Fruit fly (Drosophila melanogaster) whole organism, embryonic: ENCODE data around the gene CG3513.

Experiments
- Blimp-1 ChIP-seq: fragments of 200-800 bp; sonication (Bioruptor generic); optimal IDR thresholded peaks from 3 replicates; lab custom pipeline; 2018; ENCODE audit warnings: missing biosample characterization, missing genetic modification characterization, mild to moderate bottlenecking, moderate library complexity, missing genetic modification reagents
- CG1233 ChIP-seq: fragments of 200-800 bp; sonication (Bioruptor generic); optimal IDR thresholded peaks from 4 replicates; lab custom pipeline; 2018; ENCODE audit warnings: missing biosample characterization, mild to moderate bottlenecking, missing genetic modification characterization
- CG12659 ChIP-seq: fragments of 200-800 bp; sonication (Bioruptor generic); optimal IDR thresholded peaks from 3 replicates; lab custom pipeline; 2017; ENCODE audit warnings: mild to moderate bottlenecking, missing biosample characterization, missing genetic modification reagents, missing genetic modification characterization
- CG14860 ChIP-seq: fragments of 200-800 bp; sonication (Bioruptor generic); IDR thresholded peaks from 3 replicates; pipeline ENCODE4 v1.3.6; 2022; ENCODE audit warnings: missing biosample characterization, missing genetic modification characterization; ENCODE audit not compliant: partially characterized antibody
- CG15269 ChIP-seq: fragments of 200-800 bp; sonication (Bioruptor generic); optimal IDR thresholded peaks from 2 replicates; lab custom pipeline; 2018; ENCODE audit warnings: missing biosample characterization, mild to moderate bottlenecking, missing genetic modification characterization, moderate library complexity
- CG17912 ChIP-seq: fragments of 200-800 bp; sonication (Bioruptor generic); optimal IDR thresholded peaks from 2 replicates; lab custom pipeline; 2018; ENCODE audit warnings: missing biosample characterization, mild to moderate bottlenecking, missing genetic modification characterization
- CG32767 ChIP-seq: fragments of 200-800 bp; sonication (Bioruptor generic); IDR thresholded peaks from 2 replicates; pipeline ENCODE4 v1.3.6; 2022; ENCODE audit warnings: missing biosample characterization, missing genetic modification characterization
- chm ChIP-seq: fragments of 200-800 bp; sonication (Bioruptor generic); IDR thresholded peaks from 2 replicates; pipeline ENCODE4 v1.3.6; 2022; ENCODE audit warnings: missing biosample characterization, missing genetic modification characterization
- da ChIP-seq: fragments of 200-800 bp; sonication (Bioruptor generic); optimal IDR thresholded peaks from 2 replicates; lab custom pipeline; 2016; ENCODE audit warnings: missing biosample characterization, missing genetic modification characterization
- ham ChIP-seq: fragments of 200-800 bp; sonication (Bioruptor generic); IDR thresholded peaks from 2 replicates; pipeline ENCODE4 v1.3.6; 2022; ENCODE audit warnings: missing biosample characterization, missing genetic modification characterization

DNA sequence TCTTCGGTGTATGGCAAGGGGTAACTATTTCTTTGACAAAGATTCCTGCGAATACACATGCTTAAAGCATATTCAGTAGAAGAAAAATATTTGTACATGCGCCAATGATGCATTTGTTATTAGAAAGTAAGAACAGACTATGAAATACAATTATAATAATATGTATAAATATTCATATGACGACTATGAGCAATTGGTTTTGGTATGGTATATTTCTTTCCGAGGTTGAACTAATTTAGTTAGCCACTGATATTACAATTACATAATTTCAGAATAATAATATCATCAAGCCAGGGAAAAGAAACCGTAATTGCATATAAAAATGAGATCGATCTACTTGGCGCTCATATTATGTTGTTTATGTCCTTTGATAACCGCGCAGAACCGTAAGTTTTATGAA, 8.5 kb upstream of the CG3513 start, which contains the start of gene CG43145:
- TF ChIP-seq CG32767 (GFP tag; lab: Robert Waterston, UW) (no peak), CG17912 (no peak), ham (GFP tag; lab: Robert Waterston, UW) (no peak), CG14860 (GFP tag; lab: Robert Waterston, UW) (no peak), da (GFP tag; lab: Kevin White, UChicago) (no peak), chm (GFP tag; lab: Robert Waterston, UW) (no peak), CG12659 (no peak), Blimp-1 (GFP tag; lab: Kevin White, UChicago) (no peak), CG15269 (tag; lab: Kevin White, UChicago) (no peak), CG1233 (GFP tag; lab: Kevin White, UChicago) (no peak)
